Worm (Caenorhabditis elegans) whole organism, L1 larva: ENCODE measurements around the gene srx-63.

ENCODE experiments used
- aly-2 ChIP-seq: fragments of 150-350 bp; optimal IDR thresholded peaks from 2 replicates; lab custom pipeline; 2014; ENCODE audit warnings: missing biosample characterization, missing genetic modification characterization
- ama-1 ChIP-seq: fragments of 150-350 bp; optimal IDR thresholded peaks from 2 replicates; lab custom pipeline; 2014
- elt-2 ChIP-seq: sonication (generic microtip); optimal IDR thresholded peaks from 2 replicates; lab custom pipeline; 2016; ENCODE audit warnings: missing genetic modification characterization, mild to moderate bottlenecking, inconsistent platforms, missing compliant biosample characterization, missing genetic modification reagents
- fkh-10 ChIP-seq: sonication (generic microtip); optimal IDR thresholded peaks from 2 replicates; lab custom pipeline; 2017; ENCODE audit warnings: missing biosample characterization, missing genetic modification reagents, missing genetic modification characterization
- irx-1 ChIP-seq: sonication (generic microtip); optimal IDR thresholded peaks from 2 replicates; lab custom pipeline; 2016; ENCODE audit warnings: missing genetic modification characterization, missing compliant biosample characterization
- lir-3 ChIP-seq: sonication (generic microtip); optimal IDR thresholded peaks from 2 replicates; lab custom pipeline; 2016; ENCODE audit warnings: mild to moderate bottlenecking, missing genetic modification characterization, moderate library complexity, missing compliant biosample characterization; ENCODE audit not compliant: poor library complexity
- lsy-2 ChIP-seq, 2 experiments: fragments of 150-350 bp; optimal IDR thresholded peaks; 2 replicates each; lab custom pipeline; 2014; ENCODE audit warnings: missing biosample characterization in 2 of 2, missing genetic modification characterization in 2 of 2
- nhr-11 ChIP-seq: fragments of 150-350 bp; optimal IDR thresholded peaks from 2 replicates; lab custom pipeline; 2014; ENCODE audit warnings: missing biosample characterization, missing genetic modification characterization
- nhr-77 ChIP-seq: fragments of 150-350 bp; optimal IDR thresholded peaks from 2 replicates; lab custom pipeline; 2014; ENCODE audit warnings: missing biosample characterization, missing genetic modification characterization
- pqm-1 ChIP-seq: sonication (generic microtip); optimal IDR thresholded peaks from 3 replicates; lab custom pipeline; 2017; ENCODE audit warnings: missing biosample characterization, missing genetic modification characterization

- TF ChIP-seq nhr-11 (tag; lab: Kevin White, UChicago) (no peak), nhr-77 (tag; lab: Kevin White, UChicago) (no peak), aly-2 (tag; lab: Kevin White, UChicago) (no peak), elt-2 (tag; lab: Kevin White, UChicago) (no peak), lsy-2 (tag; optimal IDR thresholded peaks at IDR 0.05; lab: Kevin White, UChicago) (no peak), ama-1 (lab: Kevin White, UChicago) (no peak), lir-3 (tag; lab: Kevin White, UChicago) (no peak), pqm-1 (tag; lab: Kevin White, UChicago) (no peak), irx-1 (tag; lab: Kevin White, UChicago) (no peak), fkh-10 (no peak)
These were observed 42.9 kb downstream of the srx-63 start, which contains the start of gene str-82 for ce11 chrV:3974361-3974760.
